Worm (Caenorhabditis elegans): ENCODE measurements around the gene eif-1.

DNA sequence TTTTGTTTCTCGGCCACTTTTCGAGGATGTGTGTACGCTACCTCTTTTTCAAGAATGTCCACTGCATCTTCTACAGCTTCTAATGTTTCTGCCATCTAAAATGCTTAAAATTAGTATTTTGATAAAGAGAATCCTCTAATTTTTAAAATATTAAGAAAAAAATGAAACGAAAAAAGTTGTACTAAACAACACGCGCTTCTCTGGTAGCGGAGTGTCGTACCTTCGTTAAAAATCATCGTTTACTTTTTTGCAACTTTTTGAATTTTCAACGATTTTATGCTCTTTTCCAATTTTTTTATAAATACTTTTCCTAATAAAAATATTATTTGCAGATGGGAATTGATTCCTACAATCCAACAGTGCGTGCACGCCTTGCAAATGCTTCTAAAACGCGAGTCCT, 47.7 kb downstream of the eif-1 start, which contains the start of the genes gldi-11 and ZK546.2:
- TF ChIP-seq nhr-77 (tag; optimal IDR thresholded peaks at IDR 0.05) (no peak), F16B12.6 (tag; optimal IDR thresholded peaks at IDR 0.05) (peak; percentile 11), sptf-1 (tag; optimal IDR thresholded peaks at IDR 0.05) (no peak), unc-130 (tag; optimal IDR thresholded peaks at IDR 0.05) (no peak), nhr-28 (tag; optimal IDR thresholded peaks at IDR 0.05) (no peak), jun-1 (tag; optimal IDR thresholded peaks at IDR 0.05) (no peak), zag-1 (tag; optimal IDR thresholded peaks at IDR 0.05) (no peak)
